Worm (Caenorhabditis elegans): Measurements from ENCODE around the gene ech-8.

- TF ChIP-seq lin-13 (GFP tag; optimal IDR thresholded peaks at IDR 0.05) (no peak), elt-3 (tag; optimal IDR thresholded peaks at IDR 0.05) (no peak), tbx-2 (tag; optimal IDR thresholded peaks at IDR 0.05) (no peak), nhr-20 (tag; optimal IDR thresholded peaks at IDR 0.05) (no peak), snpc-4 (tag; optimal IDR thresholded peaks at IDR 0.05) (no peak), fos-1 (tag; optimal IDR thresholded peaks at IDR 0.05) (no peak)
Measured at ce11 chrIV:10219208-10219607, 19.8 kb downstream of the ech-8 start, which contains the start of gene qns-1.

Measured in whole organism, L1 larva.